Worm (Caenorhabditis elegans): Measurements from ENCODE around the gene ZK1248.20.

- TF ChIP-seq ceh-2 (tag; optimal IDR thresholded peaks at IDR 0.05) (no peak), rnt-1 (tag; optimal IDR thresholded peaks at IDR 0.05) (no peak), fax-1 (tag; optimal IDR thresholded peaks at IDR 0.05) (no peak), elt-2 (tag; optimal IDR thresholded peaks at IDR 0.05) (no peak), pha-4 (tag; optimal IDR thresholded peaks at IDR 0.05) (no peak), ceh-45 (GFP tag; IDR thresholded peaks at IDR 0.05) (no peak), lin-11 (tag; optimal IDR thresholded peaks at IDR 0.05) (no peak)
Measured at ce11 chrII:5785504-5785903, 30.9 kb upstream of the ZK1248.20 start.
